Worm (Caenorhabditis elegans): ENCODE results near the gene C50H2.5.

Gene C50H2.5

DNA sequence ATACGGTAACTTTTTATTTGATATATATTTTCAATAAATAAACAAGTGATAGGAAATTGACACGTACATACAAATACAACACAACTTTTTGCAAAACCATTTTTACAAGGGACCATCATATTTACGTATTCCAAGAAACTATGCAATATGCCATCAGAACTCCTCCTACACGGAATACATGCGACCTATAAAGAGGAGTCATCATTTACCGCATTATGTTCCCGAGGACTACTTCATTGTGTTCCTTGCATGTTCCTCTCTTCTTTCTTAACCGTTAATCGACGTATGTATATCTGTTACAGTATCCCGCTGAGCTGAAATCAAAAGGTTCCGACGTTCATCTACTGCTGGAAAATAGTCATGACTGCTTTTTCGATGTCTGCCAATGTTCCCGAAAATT is at the start of gene C50H2.5:
TSS of gene C50H2.5 (plus strand) at position 301 of the 400 bp plus-strand sequence.
- TF ChIP-seq ref-1 (GFP tag; conservative IDR thresholded peaks at IDR 0.05): no peak
- TF ChIP-seq cog-1 (tag; optimal IDR thresholded peaks at IDR 0.05): no peak
- TF ChIP-seq T22C8.4 (GFP tag; IDR thresholded peaks at IDR 0.05): no peak

DNA sequence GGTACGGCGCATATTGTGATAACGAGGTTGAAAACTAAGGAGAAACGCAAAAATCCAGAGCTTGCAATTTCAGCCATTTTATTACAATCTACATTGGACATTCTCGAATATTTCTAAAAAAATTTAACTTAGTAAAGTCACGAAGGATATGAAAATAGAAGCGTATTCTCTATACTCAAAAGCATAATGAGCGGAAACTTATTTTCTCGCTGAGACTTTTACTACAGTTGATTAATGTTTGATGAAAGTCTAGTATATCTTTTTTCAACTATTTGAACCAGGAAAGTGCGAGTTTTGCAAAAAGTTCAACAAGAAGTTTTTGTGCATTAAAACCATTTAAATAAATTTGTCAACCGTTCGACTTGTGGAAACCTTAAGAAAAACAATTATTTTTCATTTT is 47.2 kb upstream of the C50H2.5 start, which contains the start of gene srab-18:
TSS of gene srab-18 (minus strand) at position 101 of the 400 bp plus-strand sequence.
- TF ChIP-seq tab-1 (GFP tag; IDR thresholded peaks at IDR 0.05): no peak
- TF ChIP-seq ztf-23 (GFP tag; IDR thresholded peaks at IDR 0.05): no peak
- no peak for TF ChIP-seq klf-2 (GFP tag; conservative IDR thresholded peaks at IDR 0.05)
- no peak for TF ChIP-seq ztf-29 (GFP tag; IDR thresholded peaks at IDR 0.05)
- no peak for TF ChIP-seq flt-1 (GFP tag; IDR thresholded peaks at IDR 0.05)
- TF ChIP-seq med-1 (GFP tag; optimal IDR thresholded peaks at IDR 0.05; ENCODE audit: insufficient read depth): no peak
- no peak for TF ChIP-seq cog-1 (tag; optimal IDR thresholded peaks at IDR 0.05)
- TF ChIP-seq T22C8.4 (GFP tag; IDR thresholded peaks at IDR 0.05): no peak
- no peak for TF ChIP-seq ref-1 (GFP tag; conservative IDR thresholded peaks at IDR 0.05)

DNA sequence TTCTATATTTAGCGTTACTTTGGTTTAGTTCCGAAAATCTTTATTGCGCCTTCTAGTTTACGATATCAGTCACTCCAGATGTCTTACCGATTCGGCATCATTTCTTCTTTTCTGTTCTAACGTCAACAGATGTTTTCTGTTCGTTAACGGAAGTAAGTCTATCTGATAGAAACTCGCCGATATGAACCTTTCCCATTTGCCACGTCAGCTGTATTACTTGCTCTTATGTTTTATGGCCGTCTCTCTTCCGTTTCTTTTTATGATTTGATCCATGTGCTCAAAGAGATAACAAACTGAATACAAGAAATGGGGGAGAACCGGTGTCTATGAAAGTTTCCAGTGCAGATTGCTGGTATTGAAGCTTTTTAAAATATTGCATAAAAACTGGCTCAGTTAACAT is 39.1 kb upstream of the C50H2.5 start, which contains the start of gene srab-26:
TSS of gene srab-26 (minus strand) at position 101 of the 400 bp plus-strand sequence.
- TF ChIP-seq klf-2 (GFP tag; conservative IDR thresholded peaks at IDR 0.05) (no peak), cog-1 (tag; optimal IDR thresholded peaks at IDR 0.05) (no peak), tab-1 (GFP tag; IDR thresholded peaks at IDR 0.05) (no peak), flt-1 (GFP tag; IDR thresholded peaks at IDR 0.05) (no peak), ztf-29 (GFP tag; IDR thresholded peaks at IDR 0.05) (no peak), T22C8.4 (GFP tag; IDR thresholded peaks at IDR 0.05) (no peak), med-1 (GFP tag; optimal IDR thresholded peaks at IDR 0.05; ENCODE audit: insufficient read depth) (no peak), ztf-23 (GFP tag; IDR thresholded peaks at IDR 0.05) (no peak), ref-1 (GFP tag; conservative IDR thresholded peaks at IDR 0.05) (no peak)

DNA sequence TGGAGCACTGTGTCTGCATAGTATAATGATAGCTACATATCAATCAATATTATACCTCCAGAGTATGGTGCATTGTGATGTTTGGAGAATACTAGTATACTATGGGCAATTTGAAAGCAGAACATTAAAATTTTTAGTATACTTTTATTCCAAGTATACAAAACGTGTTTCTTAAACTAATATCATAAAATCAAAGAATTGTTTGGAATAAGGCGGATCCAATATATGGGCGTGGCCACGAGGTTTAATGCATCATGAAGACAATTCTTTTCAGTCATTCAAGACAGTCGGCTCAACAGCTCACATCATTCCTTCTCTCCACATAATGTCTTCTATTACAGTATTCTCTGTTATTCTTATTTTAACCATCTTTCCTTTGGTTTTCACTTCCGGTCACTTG is 38.6 kb upstream of the C50H2.5 start, which contains the start of gene sdz-31:
TSS of gene sdz-31 (plus strand) at position 301 of the 400 bp plus-strand sequence.
- no peak for TF ChIP-seq flt-1 (GFP tag; IDR thresholded peaks at IDR 0.05)
- TF ChIP-seq med-1 (GFP tag; optimal IDR thresholded peaks at IDR 0.05; ENCODE audit: insufficient read depth): no peak
- TF ChIP-seq T22C8.4 (GFP tag; IDR thresholded peaks at IDR 0.05): no peak
- TF ChIP-seq ztf-29 (GFP tag; IDR thresholded peaks at IDR 0.05): no peak
- no peak for TF ChIP-seq klf-2 (GFP tag; conservative IDR thresholded peaks at IDR 0.05)
- no peak for TF ChIP-seq cog-1 (tag; optimal IDR thresholded peaks at IDR 0.05)
- TF ChIP-seq tab-1 (GFP tag; IDR thresholded peaks at IDR 0.05): no peak
- TF ChIP-seq ref-1 (GFP tag; conservative IDR thresholded peaks at IDR 0.05): no peak
- no peak for TF ChIP-seq ztf-23 (GFP tag; IDR thresholded peaks at IDR 0.05)

DNA sequence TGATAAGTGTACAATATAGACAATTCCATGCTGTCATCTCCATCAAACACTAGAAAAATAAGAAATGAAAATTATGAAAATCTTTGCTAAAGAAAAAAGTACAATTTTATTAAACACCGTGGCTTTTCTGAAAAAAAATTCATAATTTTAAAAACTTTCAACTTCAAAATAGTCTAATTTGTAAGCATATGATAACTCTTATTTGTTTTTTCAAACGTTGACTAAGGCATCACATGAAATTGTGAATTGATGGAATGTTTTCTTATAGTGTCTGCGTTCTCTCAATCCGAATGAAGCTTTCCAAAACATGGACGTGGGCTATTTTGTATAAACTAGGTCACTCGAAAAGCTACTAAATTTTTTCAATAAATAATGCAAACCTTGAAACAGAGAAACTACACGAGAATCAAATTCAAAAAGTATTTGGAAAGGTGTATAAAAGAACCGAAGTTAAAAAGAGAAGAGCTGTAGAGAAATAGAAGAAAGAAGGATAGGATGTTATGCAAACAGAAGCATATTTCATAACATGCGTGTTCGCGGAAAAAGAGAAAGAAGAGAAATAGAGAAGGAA is 32.5 kb upstream of the C50H2.5 start, which contains the start of gene clp-9:
TSS of gene clp-9 (minus strand) at position 51 of the 571 bp plus-strand sequence.
- TF ChIP-seq ztf-29 (GFP tag; IDR thresholded peaks at IDR 0.05): no peak
- no peak for TF ChIP-seq cog-1 (tag; optimal IDR thresholded peaks at IDR 0.05)
- TF ChIP-seq klf-2 (GFP tag; conservative IDR thresholded peaks at IDR 0.05): no peak
- TF ChIP-seq ref-1 (GFP tag; conservative IDR thresholded peaks at IDR 0.05): no peak
- no peak for TF ChIP-seq ztf-23 (GFP tag; IDR thresholded peaks at IDR 0.05)
- no peak for TF ChIP-seq med-1 (GFP tag; optimal IDR thresholded peaks at IDR 0.05; ENCODE audit: insufficient read depth)
- TF ChIP-seq T22C8.4 (GFP tag; IDR thresholded peaks at IDR 0.05): no peak

DNA sequence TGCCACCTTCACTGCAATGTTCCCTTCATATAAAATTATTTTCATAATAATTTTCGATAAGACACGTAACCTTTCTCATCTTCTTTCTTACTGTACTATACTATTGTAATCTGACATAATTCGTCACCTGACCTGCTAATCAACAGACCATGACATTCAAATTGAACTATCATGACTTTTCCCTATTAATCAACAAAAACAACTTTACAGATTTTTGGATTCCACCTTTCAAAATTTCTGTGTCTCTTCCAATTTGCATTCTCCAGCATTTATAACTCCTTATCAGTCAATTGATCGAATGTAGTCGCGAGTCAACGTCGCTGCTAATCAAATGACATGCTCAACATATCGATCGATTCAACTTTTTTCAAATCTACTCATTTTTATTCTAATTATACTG is 28.9 kb upstream of the C50H2.5 start, which contains the start of gene fshr-1:
TSS of gene fshr-1 (plus strand) at position 209 of the 400 bp plus-strand sequence.
- TF ChIP-seq klf-2 (GFP tag; conservative IDR thresholded peaks at IDR 0.05): no peak
- TF ChIP-seq tab-1 (GFP tag; IDR thresholded peaks at IDR 0.05): no peak
- TF ChIP-seq flt-1 (GFP tag; IDR thresholded peaks at IDR 0.05): no peak
- TF ChIP-seq ztf-23 (GFP tag; IDR thresholded peaks at IDR 0.05): no peak
- TF ChIP-seq T22C8.4 (GFP tag; IDR thresholded peaks at IDR 0.05): no peak
- TF ChIP-seq ztf-29 (GFP tag; IDR thresholded peaks at IDR 0.05): no peak
- no peak for TF ChIP-seq ref-1 (GFP tag; conservative IDR thresholded peaks at IDR 0.05)

DNA sequence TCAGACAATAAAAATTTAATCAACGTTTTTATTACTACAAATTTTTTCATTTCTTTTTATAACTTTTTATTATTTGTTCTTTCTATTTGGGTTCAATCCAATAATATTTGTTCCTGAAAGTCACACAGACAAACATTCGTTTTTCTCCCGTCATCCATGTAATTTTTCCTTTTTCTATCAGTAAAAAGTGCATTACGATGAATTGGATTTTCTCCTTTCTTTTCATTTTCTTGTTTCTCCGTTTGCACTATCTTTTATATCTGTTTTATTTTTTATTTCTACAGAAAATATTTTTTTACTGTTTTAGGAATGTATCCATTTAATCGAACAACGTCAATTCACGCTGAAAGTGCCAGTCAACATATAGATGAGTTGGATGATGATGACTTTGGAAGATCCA is 19.2 kb upstream of the C50H2.5 start, which contains the start of gene egl-47:
TSS of gene egl-47 (plus strand) at position 301 of the 400 bp plus-strand sequence.
- TF ChIP-seq tab-1 (GFP tag; IDR thresholded peaks at IDR 0.05) (no peak), cog-1 (tag; optimal IDR thresholded peaks at IDR 0.05) (no peak), flt-1 (GFP tag; IDR thresholded peaks at IDR 0.05) (no peak), ref-1 (GFP tag; conservative IDR thresholded peaks at IDR 0.05) (no peak), klf-2 (GFP tag; conservative IDR thresholded peaks at IDR 0.05) (no peak), ztf-29 (GFP tag; IDR thresholded peaks at IDR 0.05) (no peak), ztf-23 (GFP tag; IDR thresholded peaks at IDR 0.05) (no peak), med-1 (GFP tag; optimal IDR thresholded peaks at IDR 0.05; ENCODE audit: insufficient read depth) (no peak), T22C8.4 (GFP tag; IDR thresholded peaks at IDR 0.05) (no peak)

DNA sequence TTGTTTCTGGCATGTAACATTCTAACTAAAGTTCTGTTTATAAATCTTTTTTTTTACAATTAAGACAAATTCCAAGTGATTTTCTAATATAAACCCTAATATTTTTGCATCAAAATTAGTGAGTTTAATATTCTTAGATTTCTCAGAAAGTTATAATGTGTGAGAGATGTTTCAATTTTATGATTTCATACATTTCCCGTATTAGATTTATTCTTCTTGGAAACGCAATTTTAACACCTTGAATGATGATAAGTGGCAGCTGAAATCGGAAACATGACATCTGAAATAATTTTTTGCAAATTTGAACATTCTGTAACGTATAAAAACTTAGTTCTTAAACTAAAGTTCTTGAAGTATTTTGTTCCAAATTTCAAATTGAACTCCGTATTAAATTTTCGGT is 17.4 kb upstream of the C50H2.5 start:
- no peak for TF ChIP-seq med-1 (GFP tag; optimal IDR thresholded peaks at IDR 0.05; ENCODE audit: insufficient read depth)

DNA sequence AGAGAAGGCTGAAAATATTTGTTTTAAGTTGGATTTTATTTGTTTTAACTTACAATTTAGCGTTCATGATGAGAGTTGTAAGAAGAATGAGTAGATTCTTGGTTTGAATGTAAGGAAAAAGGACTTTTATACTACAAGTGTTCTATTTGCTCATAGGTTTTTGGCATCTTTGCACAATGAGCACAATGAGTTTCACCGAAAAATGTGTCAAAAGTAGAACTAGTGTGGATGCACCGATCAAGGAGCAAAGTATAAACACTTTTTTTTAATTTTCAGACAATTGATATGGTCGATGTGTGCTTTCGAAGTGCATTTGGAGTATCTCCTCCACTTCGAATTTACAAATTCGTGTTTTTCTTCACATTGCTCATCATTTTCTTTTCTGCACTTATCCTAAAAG is 12.4 kb upstream of the C50H2.5 start, which contains the start of gene fipr-11:
TSS of gene fipr-11 (minus strand) at position 101 of the 400 bp plus-strand sequence.
- no peak for TF ChIP-seq T22C8.4 (GFP tag; IDR thresholded peaks at IDR 0.05)
- TF ChIP-seq med-1 (GFP tag; optimal IDR thresholded peaks at IDR 0.05; ENCODE audit: insufficient read depth): no peak
- no peak for TF ChIP-seq tab-1 (GFP tag; IDR thresholded peaks at IDR 0.05)
- TF ChIP-seq flt-1 (GFP tag; IDR thresholded peaks at IDR 0.05): no peak
- no peak for TF ChIP-seq cog-1 (tag; optimal IDR thresholded peaks at IDR 0.05)
- TF ChIP-seq ref-1 (GFP tag; conservative IDR thresholded peaks at IDR 0.05): no peak
- TF ChIP-seq klf-2 (GFP tag; conservative IDR thresholded peaks at IDR 0.05): no peak
- TF ChIP-seq ztf-29 (GFP tag; IDR thresholded peaks at IDR 0.05): no peak
- no peak for TF ChIP-seq ztf-23 (GFP tag; IDR thresholded peaks at IDR 0.05)

DNA sequence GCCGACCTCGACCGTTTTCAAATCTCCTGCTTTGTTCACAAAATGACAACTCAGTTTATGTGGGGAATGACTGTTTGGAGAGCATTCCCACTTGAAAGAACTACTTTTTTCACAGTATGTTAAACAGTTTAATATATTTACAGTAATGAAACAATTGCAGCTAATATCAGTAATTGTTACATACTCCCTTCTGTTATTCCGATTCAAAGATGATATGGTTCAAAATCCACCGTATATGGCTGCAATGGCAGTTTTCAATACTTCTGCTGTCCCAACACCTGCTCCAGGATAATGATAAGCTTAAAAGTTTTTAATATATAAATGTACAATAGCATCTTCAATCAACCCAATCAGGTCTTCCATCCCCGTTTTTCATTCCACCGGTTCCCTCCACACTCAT is 11.3 kb upstream of the C50H2.5 start:
- TF ChIP-seq klf-2 (GFP tag; conservative IDR thresholded peaks at IDR 0.05): no peak
- TF ChIP-seq T22C8.4 (GFP tag; IDR thresholded peaks at IDR 0.05): no peak
- no peak for TF ChIP-seq ztf-29 (GFP tag; IDR thresholded peaks at IDR 0.05)
- no peak for TF ChIP-seq med-1 (GFP tag; optimal IDR thresholded peaks at IDR 0.05; ENCODE audit: insufficient read depth)
- TF ChIP-seq cog-1 (tag; optimal IDR thresholded peaks at IDR 0.05): no peak
- TF ChIP-seq ztf-23 (GFP tag; IDR thresholded peaks at IDR 0.05): no peak
- no peak for TF ChIP-seq ref-1 (GFP tag; conservative IDR thresholded peaks at IDR 0.05)
